Fruit fly (Drosophila melanogaster) whole organism, embryonic: Measurements from ENCODE around the gene qtc.

Experiments used
- Asciz ChIP-seq: fragments of 200-800 bp; sonication (Bioruptor generic); optimal IDR thresholded peaks from 2 replicates; lab custom pipeline; 2017; ENCODE audit warnings: missing biosample characterization, mild to moderate bottlenecking, missing genetic modification characterization, missing genetic modification reagents
- BtbVII ChIP-seq: fragments of 200-800 bp; sonication (Bioruptor generic); optimal IDR thresholded peaks from 3 replicates; lab custom pipeline; 2017; ENCODE audit warnings: missing biosample characterization, mild to moderate bottlenecking, missing genetic modification characterization
- CG10959 ChIP-seq: fragments of 200-800 bp; sonication (Bioruptor generic); IDR thresholded peaks from 2 replicates; pipeline ENCODE4 v1.3.6; 2022; ENCODE audit warnings: missing biosample characterization, missing genetic modification characterization
- CG3281 ChIP-seq: fragments of 200-800 bp; sonication (Bioruptor generic); optimal IDR thresholded peaks from 3 replicates; lab custom pipeline; 2017; ENCODE audit warnings: missing biosample characterization, mild to moderate bottlenecking, missing genetic modification characterization
- CG3726 ChIP-seq: fragments of 200-800 bp; sonication (Bioruptor generic); IDR thresholded peaks from 3 replicates; pipeline ENCODE4, ENCODE4 v1.3.6; 2022; ENCODE audit warnings: missing biosample characterization, missing genetic modification characterization
- Elba2 ChIP-seq: fragments of 200-800 bp; sonication (Bioruptor generic); optimal IDR thresholded peaks from 3 replicates; lab custom pipeline; 2016; ENCODE audit warnings: missing biosample characterization, missing genetic modification characterization
- Hr78 ChIP-seq, 2 experiments: fragments of 200-800 bp in 1 of 2; fragments of >200 bp in 1 of 2; sonication (Bioruptor generic) in 1 of 2; optimal IDR thresholded peaks; 2 replicates each; lab custom pipeline; 2017 to 2019; ENCODE audit warnings: missing biosample characterization in 2 of 2, missing genetic modification characterization in 2 of 2, mild to moderate bottlenecking in 1 of 2, moderate library complexity in 1 of 2
- Kr ChIP-seq: fragments of 200-800 bp; sonication (Bioruptor generic); optimal IDR thresholded peaks from 2 replicates; lab custom pipeline; 2017; ENCODE audit warnings: missing biosample characterization, mild to moderate bottlenecking, missing genetic modification characterization
- MTF-1 ChIP-seq: fragments of 200-800 bp; sonication (Bioruptor generic); optimal IDR thresholded peaks from 2 replicates; lab custom pipeline; 2018; ENCODE audit warnings: missing biosample characterization, mild to moderate bottlenecking, missing genetic modification characterization, borderline replicate concordance
- ssp ChIP-seq: fragments of 200-800 bp; sonication (Bioruptor generic); IDR thresholded peaks from 2 replicates; pipeline ENCODE4 v1.3.6; 2022; ENCODE audit warnings: missing biosample characterization, missing genetic modification characterization
- zf30C ChIP-seq: fragments of 200-800 bp; sonication (Bioruptor generic); optimal IDR thresholded peaks from 3 replicates; lab custom pipeline; 2018; ENCODE audit warnings: missing biosample characterization, mild to moderate bottlenecking, missing genetic modification characterization

DNA sequence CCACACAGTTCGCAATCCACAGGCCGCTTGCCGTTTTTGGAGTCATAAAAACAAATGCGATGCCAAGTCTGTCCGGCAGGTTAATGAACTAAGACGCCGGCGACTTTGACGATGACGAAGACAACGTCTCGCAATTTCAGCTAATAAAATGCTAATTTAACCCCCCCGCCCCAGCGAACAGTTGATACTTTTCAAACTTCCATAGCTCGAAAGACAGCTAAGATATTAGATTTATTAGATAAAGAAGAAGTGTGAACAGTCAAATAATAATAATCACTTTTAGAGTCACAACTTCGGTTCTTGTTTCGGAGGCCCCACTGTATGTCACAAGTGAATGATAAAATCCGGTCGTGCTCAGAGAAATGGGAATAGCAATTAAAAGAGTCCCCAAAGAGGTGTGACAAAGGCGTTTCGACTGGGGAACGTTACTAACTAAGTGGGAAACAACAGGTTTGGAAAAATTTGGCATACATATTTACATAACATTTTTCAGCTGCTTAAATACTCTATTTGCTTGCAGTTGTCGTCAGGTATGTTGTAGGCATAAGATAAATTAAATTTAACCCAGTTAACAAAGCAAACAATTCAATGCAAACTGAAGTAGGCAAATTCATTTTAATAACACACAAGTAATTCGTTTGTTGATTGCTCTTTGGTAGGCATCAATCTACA is 24.1 kb downstream of the qtc start:
- TF ChIP-seq Kr (GFP tag; lab: Kevin White, UChicago) (no peak), MTF-1 (GFP tag; lab: Kevin White, UChicago) (no peak), Hr78 (GFP tag; optimal IDR thresholded peaks at IDR 0.05; lab: Kevin White, UChicago) (no peak), zf30C (no peak), CG3281 (GFP tag; lab: Kevin White, UChicago) (no peak), CG10959 (GFP tag; lab: Robert Waterston, UW) (no peak), CG3726 (no peak), ssp (GFP tag; lab: Robert Waterston, UW) (no peak), Elba2 (GFP tag; lab: Kevin White, UChicago) (no peak), BtbVII (GFP tag; lab: Kevin White, UChicago) (no peak), Asciz (GFP tag; lab: Kevin White, UChicago) (no peak)
